Worm (Caenorhabditis elegans) whole organism, L4 larva: ENCODE measurements around the gene zipt-2.2.

Experiments
- F10B5.3 ChIP-seq: sonication (generic microtip); optimal IDR thresholded peaks from 2 replicates; lab custom pipeline; 2016; ENCODE audit warnings: mild to moderate bottlenecking, missing genetic modification characterization, missing compliant biosample characterization
- F26F4.8 ChIP-seq: fragments of 200-800 bp; sonication (Bioruptor generic); conservative IDR thresholded peaks from 2 replicates; pipeline ENCODE4 v1.3.6; 2022; ENCODE audit warnings: missing genetic modification characterization, missing compliant biosample characterization
- F37D6.2 ChIP-seq: sonication (generic microtip); optimal IDR thresholded peaks from 2 replicates; lab custom pipeline; 2016; ENCODE audit warnings: mild to moderate bottlenecking, missing genetic modification characterization, missing compliant biosample characterization
- F44E2.7 ChIP-seq: fragments of 200-800 bp; sonication (Bioruptor generic); IDR thresholded peaks from 2 replicates; pipeline ENCODE4 v2.1.2; 2022; ENCODE audit warnings: missing genetic modification characterization, missing compliant biosample characterization
- R02D3.7 ChIP-seq: fragments of 150-350 bp; sonication (generic microtip); optimal IDR thresholded peaks from 3 replicates; lab custom pipeline; 2014; ENCODE audit warnings: missing biosample characterization, missing genetic modification characterization
- T26A8.4 ChIP-seq: fragments of 200-800 bp; sonication (Bioruptor generic); IDR thresholded peaks from 2 replicates; pipeline ENCODE4 v1.3.6; 2022; ENCODE audit warnings: missing genetic modification characterization, missing compliant biosample characterization
- Y105C5A.15 ChIP-seq: fragments of 200-800 bp; sonication (Bioruptor generic); IDR thresholded peaks from 2 replicates; pipeline ENCODE4 v1.3.6; 2022; ENCODE audit warnings: missing genetic modification characterization, missing compliant biosample characterization
- aha-1 ChIP-seq: fragments of 150-350 bp; peaks from one replicate; lab custom pipeline; 2014; ENCODE audit warnings: missing biosample characterization, missing genetic modification characterization
- ama-1 ChIP-seq: fragments of 150-350 bp; optimal IDR thresholded peaks from 2 replicates; lab custom pipeline; 2014; ENCODE audit warnings: inconsistent platforms, mixed read lengths
- arid-1 ChIP-seq: fragments of 200-800 bp; sonication (Bioruptor generic); conservative IDR thresholded peaks from 2 replicates; pipeline ENCODE4 v1.3.6; 2022; ENCODE audit warnings: missing genetic modification reagents, missing genetic modification characterization, missing compliant biosample characterization
- attf-4 ChIP-seq: sonication (generic microtip); optimal IDR thresholded peaks from 3 replicates; lab custom pipeline; 2017; ENCODE audit warnings: missing biosample characterization, missing genetic modification characterization
- ceh-20 ChIP-seq: fragments of 200-800 bp; sonication (Bioruptor generic); IDR thresholded peaks from 2 replicates; pipeline ENCODE4 v1.3.6; 2022; ENCODE audit warnings: missing genetic modification reagents, missing genetic modification characterization, missing compliant biosample characterization
- ces-1 ChIP-seq: fragments of 150-350 bp; sonication (generic microtip); optimal IDR thresholded peaks from 4 replicates; lab custom pipeline; 2014; ENCODE audit warnings: missing biosample characterization, missing genetic modification reagents, missing genetic modification characterization
- cey-2 ChIP-seq: sonication (generic microtip); optimal IDR thresholded peaks from 3 replicates; lab custom pipeline; 2017; ENCODE audit warnings: missing genetic modification characterization, mild to moderate bottlenecking, missing compliant biosample characterization, antibody characterized with exemption, borderline replicate concordance; ENCODE audit not compliant: insufficient read depth
- daf-16 ChIP-seq, 3 experiments: sonication (generic microtip); optimal IDR thresholded peaks; 2 replicates each; lab custom pipeline; 2016 to 2017; ENCODE audit warnings: missing genetic modification characterization in 3 of 3, missing genetic modification reagents in 3 of 3, mild to moderate bottlenecking in 2 of 3, missing compliant biosample characterization in 2 of 3, missing biosample characterization in 1 of 3, moderate library complexity in 1 of 3
- dmd-6 ChIP-seq: fragments of 200-800 bp; sonication (Bioruptor generic); IDR thresholded peaks from 2 replicates; pipeline ENCODE4 v1.3.6; 2022; ENCODE audit warnings: missing genetic modification reagents, missing genetic modification characterization, missing compliant biosample characterization
- dmd-9 ChIP-seq: fragments of 200-800 bp; sonication (Bioruptor generic); IDR thresholded peaks from 2 replicates; pipeline ENCODE4 v1.3.6; 2022; ENCODE audit warnings: missing genetic modification reagents, missing genetic modification characterization, missing compliant biosample characterization
- fos-1 ChIP-seq: fragments of 150-350 bp; optimal IDR thresholded peaks from 2 replicates; lab custom pipeline; 2014; ENCODE audit warnings: missing biosample characterization, missing genetic modification characterization
- gei-8 ChIP-seq: fragments of 200-800 bp; sonication (Bioruptor generic); optimal IDR thresholded peaks from 2 replicates; lab custom pipeline; 2018; ENCODE audit warnings: mild to moderate bottlenecking, missing genetic modification characterization, missing compliant biosample characterization
- hif-1 ChIP-seq, 2 experiments: sonication (generic microtip); optimal IDR thresholded peaks; 2 replicates each; lab custom pipeline; 2016 to 2017; ENCODE audit warnings: missing compliant biosample characterization in 2 of 2, missing genetic modification characterization in 2 of 2, missing genetic modification reagents in 2 of 2, missing genotype in 2 of 2, mild to moderate bottlenecking in 1 of 2
- hlh-11 ChIP-seq: fragments of 200-800 bp; sonication (Bioruptor generic); optimal IDR thresholded peaks from 2 replicates; lab custom pipeline; 2018; ENCODE audit warnings: mild to moderate bottlenecking, missing genetic modification characterization, missing compliant biosample characterization
- jun-1 ChIP-seq: fragments of 150-350 bp; optimal IDR thresholded peaks from 2 replicates; lab custom pipeline; 2014; ENCODE audit warnings: missing biosample characterization, missing genetic modification reagents, missing genetic modification characterization
- lim-7 ChIP-seq: fragments of 200-800 bp; sonication (Bioruptor generic); IDR thresholded peaks from 2 replicates; pipeline ENCODE4 v1.3.6; 2022; ENCODE audit warnings: missing genetic modification characterization, missing compliant biosample characterization
- lin-1 ChIP-seq: fragments of 200-800 bp; sonication (Bioruptor generic); IDR thresholded peaks from 2 replicates; pipeline ENCODE4 v1.3.6; 2022; ENCODE audit warnings: missing genetic modification reagents, missing genetic modification characterization, missing compliant biosample characterization
- lin-13 ChIP-seq: fragments of 150-350 bp; optimal IDR thresholded peaks from 2 replicates; lab custom pipeline; 2014; ENCODE audit warnings: missing biosample characterization, missing genetic modification reagents, missing genetic modification characterization
- lin-15B ChIP-seq: fragments of 150-350 bp; sonication (generic microtip); optimal IDR thresholded peaks from 3 replicates; lab custom pipeline; 2014; ENCODE audit warnings: missing biosample characterization, missing genetic modification characterization
- lir-3 ChIP-seq: sonication (generic microtip); optimal IDR thresholded peaks from 2 replicates; lab custom pipeline; 2016; ENCODE audit warnings: mild to moderate bottlenecking, missing genetic modification characterization, missing compliant biosample characterization
- madf-9 ChIP-seq: fragments of 200-800 bp; sonication (Bioruptor generic); conservative IDR thresholded peaks from 2 replicates; pipeline ENCODE4 v1.3.6; 2022; ENCODE audit warnings: missing genetic modification reagents, missing genetic modification characterization, missing compliant biosample characterization
- mdl-1 ChIP-seq, 2 experiments: fragments of 150-350 bp in 1 of 2; sonication (generic microtip) in 1 of 2; optimal IDR thresholded peaks; 2 replicates each; lab custom pipeline; 2014 to 2017; ENCODE audit warnings: missing biosample characterization in 2 of 2, missing genetic modification characterization in 2 of 2
- mep-1 ChIP-seq: fragments of 150-350 bp; sonication (generic microtip); optimal IDR thresholded peaks from 3 replicates; lab custom pipeline; 2014; ENCODE audit warnings: missing biosample characterization, missing genetic modification characterization
- mes-2 ChIP-seq: sonication (generic microtip); optimal IDR thresholded peaks from 2 replicates; lab custom pipeline; 2016; ENCODE audit warnings: missing genotype, mild to moderate bottlenecking, missing genetic modification characterization, missing compliant biosample characterization; ENCODE audit not compliant: poor library complexity, severe bottlenecking
- mxl-2 ChIP-seq: fragments of 200-800 bp; sonication (Bioruptor generic); conservative IDR thresholded peaks from 2 replicates; pipeline ENCODE4 v1.3.6; 2022; ENCODE audit warnings: missing genetic modification reagents, missing genetic modification characterization, missing compliant biosample characterization
- mxl-3 ChIP-seq: fragments of 200-800 bp; sonication (Bioruptor generic); optimal IDR thresholded peaks from 2 replicates; lab custom pipeline; 2018; ENCODE audit warnings: mild to moderate bottlenecking, missing genetic modification characterization, missing compliant biosample characterization
- nhr-111 ChIP-seq: fragments of 200-800 bp; sonication (Bioruptor generic); optimal IDR thresholded peaks from 2 replicates; lab custom pipeline; 2018; ENCODE audit warnings: mild to moderate bottlenecking, missing genetic modification characterization, missing compliant biosample characterization
- nhr-237 ChIP-seq: sonication (generic microtip); optimal IDR thresholded peaks from 2 replicates; lab custom pipeline; 2017; ENCODE audit warnings: missing biosample characterization, missing genetic modification characterization
- nhr-25 ChIP-seq: sonication (generic microtip); optimal IDR thresholded peaks from 2 replicates; lab custom pipeline; 2017; ENCODE audit warnings: missing genetic modification characterization, mild to moderate bottlenecking, missing compliant biosample characterization, antibody characterized with exemption, moderate library complexity, borderline replicate concordance; ENCODE audit not compliant: insufficient read depth
- nhr-28 ChIP-seq: fragments of 150-350 bp; optimal IDR thresholded peaks from 2 replicates; lab custom pipeline; 2014; ENCODE audit warnings: missing biosample characterization, missing genetic modification characterization
- nhr-48 ChIP-seq: sonication (generic microtip); optimal IDR thresholded peaks from 2 replicates; lab custom pipeline; 2016; ENCODE audit warnings: mild to moderate bottlenecking, missing genetic modification characterization, missing compliant biosample characterization
- nhr-77 ChIP-seq: fragments of 150-350 bp; optimal IDR thresholded peaks from 2 replicates; lab custom pipeline; 2014; ENCODE audit warnings: missing biosample characterization, missing genetic modification characterization
- rbr-2 ChIP-seq: sonication (generic microtip); optimal IDR thresholded peaks from 2 replicates; lab custom pipeline; 2016; ENCODE audit warnings: missing genotype, missing genetic modification characterization, missing compliant biosample characterization
- tra-1 ChIP-seq: fragments of 200-800 bp; sonication (Bioruptor generic); IDR thresholded peaks from 2 replicates; pipeline ENCODE4 v1.3.6; 2022; ENCODE audit warnings: missing genetic modification reagents, missing genetic modification characterization, missing compliant biosample characterization
- vab-7 ChIP-seq: fragments of 200-800 bp; sonication (Bioruptor generic); IDR thresholded peaks from 2 replicates; pipeline ENCODE4 v1.3.6; 2022; ENCODE audit warnings: missing genetic modification reagents, missing genetic modification characterization, missing compliant biosample characterization
- zfp-2 ChIP-seq: sonication (generic microtip); optimal IDR thresholded peaks from 2 replicates; lab custom pipeline; 2016; ENCODE audit warnings: mild to moderate bottlenecking, missing genetic modification characterization, missing compliant biosample characterization

zipt-2.2 gene

ce11 chrIV:4225851-4226250 lies 9.3 kb downstream of the zipt-2.2 start, which contains the start of gene srbc-71:
Gene srbc-71 (minus strand): TSS chrIV:4225951.
- no peak for TF ChIP-seq T26A8.4 (GFP tag; lab: Robert Waterston, UW)
- TF ChIP-seq F37D6.2, result no peak
- TF ChIP-seq aha-1 (tag; lab: Kevin White, UChicago), result peak; percentile 18
- TF ChIP-seq vab-7 (GFP tag; lab: Robert Waterston, UW), result no peak
- no peak for TF ChIP-seq ceh-20 (GFP tag; lab: Robert Waterston, UW)
- no peak for TF ChIP-seq lir-3
- no peak for TF ChIP-seq tra-1 (GFP tag; lab: Robert Waterston, UW)

ce11 chrIV:4219983-4220382 lies 15.2 kb downstream of the zipt-2.2 start, which contains the start of gene F30B5.11:
Gene F30B5.11 (minus strand): TSS chrIV:4220083.
- TF ChIP-seq Y105C5A.15, result no peak
- no peak for TF ChIP-seq F10B5.3 (tag; lab: Kevin White, UChicago)
- TF ChIP-seq F44E2.7 (GFP tag; lab: Robert Waterston, UW), result no peak

ce11 chrIV:4218276-4218675 lies 16.9 kb downstream of the zipt-2.2 start:
- TF ChIP-seq zfp-2 (tag; lab: Kevin White, UChicago) (no peak), nhr-111 (GFP tag; lab: Kevin White, UChicago) (no peak), F26F4.8 (no peak), nhr-77 (no peak), jun-1 (tag; lab: Kevin White, UChicago) (no peak), T26A8.4 (GFP tag; lab: Robert Waterston, UW) (peak; percentile 66; the same call in 1 of the 2 replicates), madf-9 (GFP tag; lab: Robert Waterston, UW) (no peak), arid-1 (GFP tag; lab: Robert Waterston, UW) (no peak)

- TF ChIP-seq F44E2.7 (GFP tag; lab: Robert Waterston, UW) (0 out of 2 replicates have a peak, but pooled peaks have one; percentile 4), dmd-6 (GFP tag; lab: Robert Waterston, UW) (peak; percentile 20), nhr-25 (tag; lab: Kevin White, UChicago) (peak; percentile 37), mes-2 (tag; lab: Kevin White, UChicago) (peak; percentile 28), lin-13 (no peak), lin-15B (tag; lab: Kevin White, UChicago) (no peak), attf-4 (no peak), nhr-48 (tag; lab: Kevin White, UChicago) (peak; percentile 47), nhr-237 (no peak), mxl-2 (GFP tag; lab: Robert Waterston, UW) (no peak), ces-1 (GFP tag; lab: Kevin White, UChicago) (no peak), lin-1 (GFP tag; lab: Robert Waterston, UW) (no peak), mdl-1 (tag; optimal IDR thresholded peaks at IDR 0.05; lab: Kevin White, UChicago) (peak in 1 of 2 experiments; percentile 66), daf-16 (GFP tag; optimal IDR thresholded peaks at IDR 0.05; lab: Kevin White, UChicago) (no peak), daf-16 (tag; optimal IDR thresholded peaks at IDR 0.05; lab: Kevin White, UChicago) (peak; percentile 38), ama-1 (no peak), dmd-9 (GFP tag; lab: Robert Waterston, UW) (no peak), nhr-28 (tag; lab: Kevin White, UChicago) (peak; percentile 86), mxl-3 (GFP tag; lab: Kevin White, UChicago) (peak; percentile 22), tra-1 (GFP tag; lab: Robert Waterston, UW) (no peak), lim-7 (GFP tag; lab: Robert Waterston, UW) (no peak), R02D3.7 (tag; lab: Kevin White, UChicago) (no peak), arid-1 (GFP tag; lab: Robert Waterston, UW) (no peak), Y105C5A.15 (no peak), hif-1 (tag; optimal IDR thresholded peaks at IDR 0.05; lab: Kevin White, UChicago) (peak; percentile 55 to 71), cey-2 (tag; lab: Kevin White, UChicago) (no peak), fos-1 (no peak), rbr-2 (no peak), mep-1 (tag; lab: Kevin White, UChicago) (peak; percentile 29), hlh-11 (tag; lab: Kevin White, UChicago) (peak; percentile 62), gei-8 (GFP tag; lab: Kevin White, UChicago) (no peak), ceh-20 (GFP tag; lab: Robert Waterston, UW) (no peak)
These were observed 18.9 kb downstream of the zipt-2.2 start for ce11 chrIV:4216099-4216894.
